Fruit fly (Drosophila melanogaster) whole organism, wandering third instar larva: ENCODE data around the gene CG33689.

ENCODE experiments used
- Abd-B ChIP-seq: fragments of >200 bp; optimal IDR thresholded peaks from 2 replicates; lab custom pipeline; 2017; ENCODE audit warnings: missing biosample characterization, missing genetic modification characterization
- CG32264 ChIP-seq: fragments of 200-800 bp; sonication (Bioruptor generic); optimal IDR thresholded peaks from 2 replicates; lab custom pipeline; 2016; ENCODE audit warnings: missing biosample characterization, missing genetic modification characterization
- CG9705 ChIP-seq: fragments of 200-800 bp; sonication (Bioruptor generic); optimal IDR thresholded peaks from 2 replicates; lab custom pipeline; 2018; ENCODE audit warnings: missing biosample characterization, mild to moderate bottlenecking, missing genetic modification characterization
- CrebA ChIP-seq: fragments of 200-800 bp; sonication (Bioruptor generic); optimal IDR thresholded peaks from 2 replicates; lab custom pipeline; 2016; ENCODE audit warnings: missing biosample characterization, mild to moderate bottlenecking, missing genetic modification characterization, borderline replicate concordance
- Dfd ChIP-seq: fragments of >200 bp; optimal IDR thresholded peaks from 2 replicates; lab custom pipeline; 2017; ENCODE audit warnings: missing biosample characterization, missing genetic modification characterization
- Dif ChIP-seq: fragments of 200-275, 200-300 bp; sonication (Bioruptor generic); optimal IDR thresholded peaks from 2 replicates; lab custom pipeline; 2018; ENCODE audit warnings: missing biosample characterization, missing genetic modification characterization; ENCODE audit not compliant: partially characterized antibody
- GATAd ChIP-seq: sonication (Bioruptor generic); optimal IDR thresholded peaks from 2 replicates; lab custom pipeline; 2016; ENCODE audit warnings: missing biosample characterization, missing genetic modification characterization
- HLH106 ChIP-seq: fragments of 200-800 bp; optimal IDR thresholded peaks from 3 replicates; lab custom pipeline; 2019; ENCODE audit warnings: missing biosample characterization, mild to moderate bottlenecking, missing genetic modification characterization, moderate library complexity
- Hnf4 ChIP-seq: fragments of 200-800 bp; sonication (Bioruptor generic); optimal IDR thresholded peaks from 2 replicates; lab custom pipeline; 2016; ENCODE audit warnings: missing biosample characterization, mild to moderate bottlenecking, missing genetic modification characterization
- Hr78 ChIP-seq: fragments of >200 bp; optimal IDR thresholded peaks from 2 replicates; lab custom pipeline; 2017; ENCODE audit warnings: missing biosample characterization, missing genetic modification characterization
- Hr83 ChIP-seq: fragments of 200-300 bp; sonication (Bioruptor generic); optimal IDR thresholded peaks from 2 replicates; lab custom pipeline; 2016; ENCODE audit warnings: missing biosample characterization, mild to moderate bottlenecking, missing genetic modification characterization, moderate library complexity; ENCODE audit not compliant: poor library complexity, severe bottlenecking
- Jra ChIP-seq: sonication (Bioruptor generic); optimal IDR thresholded peaks from 2 replicates; lab custom pipeline; 2016; ENCODE audit warnings: missing biosample characterization, missing genetic modification characterization
- Mio ChIP-seq: sonication (Bioruptor generic); optimal IDR thresholded peaks from 2 replicates; lab custom pipeline; 2016; ENCODE audit warnings: missing biosample characterization, missing genetic modification characterization
- Myc ChIP-seq: fragments of >200 bp; optimal IDR thresholded peaks from 2 replicates; lab custom pipeline; 2017
- N ChIP-seq: fragments of >200 bp; optimal IDR thresholded peaks from 2 replicates; lab custom pipeline; 2018; ENCODE audit warnings: missing biosample characterization, missing external identifiers, missing genetic modification characterization
- OdsH ChIP-seq: fragments of 200-800 bp; sonication (Bioruptor generic); optimal IDR thresholded peaks from 2 replicates; lab custom pipeline; 2016; ENCODE audit warnings: missing biosample characterization, mild to moderate bottlenecking, missing genetic modification characterization
- Rel ChIP-seq, 2 experiments: fragments of 200-800 bp; sonication (Bioruptor generic) in 1 of 2; optimal IDR thresholded peaks; 2 replicates in 1 of 2; 3 replicates in 1 of 2; lab custom pipeline; 2016 to 2019; ENCODE audit warnings: mild to moderate bottlenecking in 2 of 2, missing biosample characterization in 2 of 2, missing genetic modification characterization in 2 of 2, moderate library complexity in 1 of 2
- Sp1 ChIP-seq: fragments of 200-800 bp; sonication (Bioruptor generic); optimal IDR thresholded peaks from 3 replicates; lab custom pipeline; 2019; ENCODE audit warnings: missing biosample characterization, mild to moderate bottlenecking, missing genetic modification characterization, moderate library complexity
- Vsx2 ChIP-seq: fragments of 200-300, 225-300 bp; sonication (Bioruptor generic); optimal IDR thresholded peaks from 2 replicates; lab custom pipeline; 2018; ENCODE audit warnings: missing biosample characterization, missing genetic modification characterization; ENCODE audit not compliant: partially characterized antibody
- br ChIP-seq: fragments of 200-800 bp; sonication (Bioruptor generic); optimal IDR thresholded peaks from 2 replicates; lab custom pipeline; 2016; ENCODE audit warnings: missing biosample characterization, missing genetic modification characterization
- brk ChIP-seq: fragments of 200-800 bp; sonication (Bioruptor generic); optimal IDR thresholded peaks from 2 replicates; lab custom pipeline; 2016; ENCODE audit warnings: missing biosample characterization, mild to moderate bottlenecking, missing genetic modification characterization
- dl ChIP-seq, 2 experiments: fragments of 175-275, 200-275 bp in 1 of 2; fragments of 200-275 bp in 1 of 2; sonication (Bioruptor generic); optimal IDR thresholded peaks; lab custom pipeline; 2018; ENCODE audit warnings: mild to moderate bottlenecking in 2 of 2, missing biosample characterization in 2 of 2, missing genetic modification characterization in 2 of 2, moderate library complexity in 2 of 2; ENCODE audit not compliant: partially characterized antibody in 2 of 2, insufficient read depth in 1 of 2
- dmrt93B ChIP-seq: fragments of 200-800 bp; sonication (Bioruptor generic); optimal IDR thresholded peaks from 2 replicates; lab custom pipeline; 2018; ENCODE audit warnings: missing biosample characterization, mild to moderate bottlenecking, missing genetic modification characterization
- dsf ChIP-seq: sonication (Bioruptor generic); optimal IDR thresholded peaks from 2 replicates; lab custom pipeline; 2016; ENCODE audit warnings: missing biosample characterization, missing genetic modification characterization, borderline replicate concordance
- ey ChIP-seq: fragments of 200-800 bp; sonication (Bioruptor generic); optimal IDR thresholded peaks from 2 replicates; lab custom pipeline; 2016; ENCODE audit warnings: missing biosample characterization, missing genetic modification characterization
- foxo ChIP-seq, 2 experiments: fragments of 200-800 bp; sonication (Bioruptor generic); optimal IDR thresholded peaks; 2 replicates in 1 of 2; 3 replicates in 1 of 2; lab custom pipeline; 2016 to 2017; ENCODE audit warnings: missing biosample characterization in 2 of 2, missing genetic modification characterization in 2 of 2
- fru ChIP-seq: fragments of 200-800 bp; sonication (Bioruptor generic); optimal IDR thresholded peaks from 3 replicates; lab custom pipeline; 2016; ENCODE audit warnings: missing biosample characterization, mild to moderate bottlenecking, missing genetic modification characterization
- h ChIP-seq: fragments of 200-800 bp; sonication (Bioruptor generic); optimal IDR thresholded peaks from 3 replicates; lab custom pipeline; 2016; ENCODE audit warnings: missing biosample characterization, mild to moderate bottlenecking, missing genetic modification characterization
- jim ChIP-seq: fragments of 175-275, 200-325 bp; sonication (Bioruptor generic); optimal IDR thresholded peaks from 2 replicates; lab custom pipeline; 2016; ENCODE audit warnings: missing biosample characterization, mild to moderate bottlenecking, missing genetic modification characterization
- lola ChIP-seq: fragments of >200 bp; optimal IDR thresholded peaks from 2 replicates; lab custom pipeline; 2017; ENCODE audit warnings: missing biosample characterization, missing genetic modification characterization
- pan ChIP-seq: fragments of >200 bp; optimal IDR thresholded peaks from 2 replicates; lab custom pipeline; 2017
- psq ChIP-seq: fragments of 200-800 bp; sonication (Bioruptor generic); optimal IDR thresholded peaks from 3 replicates; lab custom pipeline; 2017; ENCODE audit warnings: missing biosample characterization, mild to moderate bottlenecking, missing genetic modification characterization, moderate library complexity
- rgr ChIP-seq: fragments of 200-800 bp; sonication (Bioruptor generic); optimal IDR thresholded peaks from 3 replicates; lab custom pipeline; 2016; ENCODE audit warnings: missing biosample characterization, mild to moderate bottlenecking, missing genetic modification characterization
- sage ChIP-seq: fragments of 200-800 bp; sonication (Bioruptor generic); optimal IDR thresholded peaks from 2 replicates; lab custom pipeline; 2016; ENCODE audit warnings: missing biosample characterization, mild to moderate bottlenecking, missing genetic modification characterization
- sv ChIP-seq: fragments of 200-800 bp; sonication (Bioruptor generic); optimal IDR thresholded peaks from 3 replicates; lab custom pipeline; 2016; ENCODE audit warnings: missing biosample characterization, missing genetic modification characterization
- tai ChIP-seq: sonication (Bioruptor generic); optimal IDR thresholded peaks from 2 replicates; lab custom pipeline; 2016; ENCODE audit warnings: missing biosample characterization, missing genetic modification characterization
- usp ChIP-seq: fragments of >200 bp; optimal IDR thresholded peaks from 2 replicates; lab custom pipeline; 2017; ENCODE audit warnings: missing biosample characterization, missing genetic modification characterization
- woc ChIP-seq: sonication (Bioruptor generic); optimal IDR thresholded peaks from 2 replicates; lab custom pipeline; 2016; ENCODE audit warnings: missing biosample characterization, mild to moderate bottlenecking, missing genetic modification characterization

The CG33689 gene

DNA sequence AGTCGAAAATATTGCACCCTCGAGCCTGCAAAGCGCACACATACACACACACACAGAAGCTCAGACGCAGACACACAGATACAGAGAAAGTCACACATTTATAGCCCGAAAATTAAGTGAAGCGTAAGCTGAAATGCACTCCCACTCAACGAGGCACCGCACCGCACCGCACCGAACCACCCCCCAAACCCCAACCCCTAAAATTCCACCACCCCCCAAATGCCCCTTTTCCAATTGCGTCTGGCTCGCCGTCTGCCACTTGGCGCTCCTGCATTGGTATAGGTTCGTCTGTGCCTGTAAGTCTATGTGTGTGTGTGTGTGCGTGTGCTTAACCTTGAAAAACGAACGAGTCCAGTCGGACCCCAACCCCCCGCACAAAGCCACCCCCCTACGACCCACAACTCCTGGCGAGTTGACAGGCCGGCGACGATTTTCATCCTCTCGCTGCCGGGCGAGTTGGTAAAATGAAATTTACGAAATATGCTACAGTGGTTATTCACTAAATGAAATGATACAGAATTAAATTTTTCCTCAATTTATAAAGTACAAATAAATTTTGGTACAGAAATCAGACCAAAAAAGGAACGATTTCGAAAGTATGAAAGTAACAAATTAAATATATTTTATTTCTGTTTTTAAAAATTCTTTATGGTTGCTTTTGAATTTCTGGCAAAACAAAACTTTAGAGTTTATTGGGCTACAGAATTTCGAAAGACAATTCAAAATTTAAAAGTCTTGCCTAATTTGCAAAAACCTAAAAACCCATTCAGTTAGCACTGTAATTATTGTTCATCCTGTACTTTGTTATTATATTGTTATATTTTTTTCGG lies 17.2 kb upstream of the CG33689 start:
- TF ChIP-seq woc (GFP tag; lab: Kevin White, UChicago) (peak; percentile 39), Hnf4 (GFP tag; lab: Kevin White, UChicago) (peak; percentile 24), lola (GFP tag; lab: Kevin White, UChicago) (no peak), rgr (GFP tag; lab: Kevin White, UChicago) (peak; percentile 56), Myc (lab: Kevin White, UChicago) (no peak), CG32264 (no peak), Jra (GFP tag; lab: Kevin White, UChicago) (no peak), Hr78 (no peak), Dfd (GFP tag; lab: Kevin White, UChicago) (peak; percentile 52), Dif (GFP tag; lab: Kevin White, UChicago) (no peak), Vsx2 (peak; percentile 9), tai (GFP tag; lab: Kevin White, UChicago) (peak; percentile 32), CrebA (no peak), OdsH (GFP tag; lab: Kevin White, UChicago) (peak; percentile 41), foxo (GFP tag; optimal IDR thresholded peaks at IDR 0.05; lab: Kevin White, UChicago) (peak in 1 of 2 experiments; percentile 60), br (GFP tag; lab: Kevin White, UChicago) (no peak), fru (GFP tag; lab: Kevin White, UChicago) (peak; percentile 58), HLH106 (tag; lab: Kevin White, UChicago) (peak; percentile 62), brk (GFP tag; lab: Kevin White, UChicago) (peak; percentile 33), sv (no peak), ey (GFP tag; lab: Kevin White, UChicago) (peak; percentile 58), usp (GFP tag; lab: Kevin White, UChicago) (no peak), Hr83 (GFP tag; lab: Kevin White, UChicago) (no peak), Mio (GFP tag; lab: Kevin White, UChicago) (no peak), jim (GFP tag; lab: Kevin White, UChicago) (no peak), N (GFP tag; lab: Kevin White, UChicago) (no peak), dmrt93B (GFP tag; lab: Kevin White, UChicago) (peak; percentile 17), psq (GFP tag; lab: Kevin White, UChicago) (peak; percentile 55), CG9705 (GFP tag; lab: Kevin White, UChicago) (peak; percentile 25), sage (GFP tag; lab: Kevin White, UChicago) (peak; percentile 20), dsf (GFP tag; lab: Kevin White, UChicago) (no peak), Sp1 (GFP tag; lab: Kevin White, UChicago) (peak; percentile 56), Abd-B (no peak), h (peak; percentile 64), Rel (GFP tag; optimal IDR thresholded peaks at IDR 0.05; lab: Kevin White, UChicago) (peak; percentile 3), Rel (tag; optimal IDR thresholded peaks at IDR 0.05; lab: Kevin White, UChicago) (no peak), dl (GFP tag; optimal IDR thresholded peaks at IDR 0.05; lab: Kevin White, UChicago; ENCODE audit: insufficient read depth in 1 of 2, partially characterized antibody in 2 of 2) (no peak), pan (lab: Kevin White, UChicago) (no peak), GATAd (no peak)

DNA sequence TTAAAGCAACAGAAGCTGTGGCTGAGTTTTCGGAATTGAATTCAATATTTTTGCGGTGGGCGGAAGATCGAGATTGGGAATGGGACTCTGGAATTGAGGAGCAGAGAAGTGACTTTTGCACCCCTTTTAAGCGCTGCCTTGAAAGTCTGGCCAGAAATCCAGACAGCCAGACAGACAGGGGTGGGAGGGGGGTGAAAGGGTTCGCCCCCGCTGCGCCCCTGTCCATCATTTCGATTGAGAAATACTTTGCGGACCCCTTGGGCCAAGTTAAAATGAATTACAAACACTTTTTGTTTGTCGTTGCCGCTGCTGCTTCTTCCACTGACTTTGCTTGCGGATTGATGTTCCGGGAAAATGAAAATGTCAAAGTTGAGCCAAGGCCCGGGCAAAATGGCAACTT lies 16.5 kb upstream of the CG33689 start:
- TF ChIP-seq ey (GFP tag; lab: Kevin White, UChicago) (no peak), CG9705 (GFP tag; lab: Kevin White, UChicago) (no peak), Abd-B (no peak), HLH106 (tag; lab: Kevin White, UChicago) (no peak)
